Worm (Caenorhabditis elegans): ENCODE results near the gene pqn-83.

- TF ChIP-seq klf-2 (GFP tag; conservative IDR thresholded peaks at IDR 0.05) (no peak), T22C8.4 (GFP tag; IDR thresholded peaks at IDR 0.05) (no peak), med-1 (GFP tag; optimal IDR thresholded peaks at IDR 0.05; ENCODE audit: insufficient read depth) (no peak), flt-1 (GFP tag; IDR thresholded peaks at IDR 0.05) (no peak), cog-1 (tag; optimal IDR thresholded peaks at IDR 0.05) (peak; percentile 4), tab-1 (GFP tag; IDR thresholded peaks at IDR 0.05) (no peak)
Observed at ce11 chrIII:13064213-13065184, 34.8 kb downstream of the pqn-83 start.
